Worm (Caenorhabditis elegans): ENCODE results near the gene cept-1.
A peak's percentile ranks its signal among the peaks of the same experiment; 100 is the strongest.

cept-1 gene

ce11 chrX:12738454-12738853, 23.4 kb upstream of the cept-1 start, which contains the start of gene pgp-13:
pgp-13 (plus strand) TSS chrX:12738754.
- no peak for TF ChIP-seq jun-1 (tag; optimal IDR thresholded peaks at IDR 0.05)
- TF ChIP-seq nhr-77 (tag; optimal IDR thresholded peaks at IDR 0.05) = no peak
- TF ChIP-seq R02D3.7 (tag; optimal IDR thresholded peaks at IDR 0.05) = no peak
- no peak for TF ChIP-seq lsy-12 (tag; optimal IDR thresholded peaks at IDR 0.05)
- no peak for TF ChIP-seq aly-2 (tag; optimal IDR thresholded peaks at IDR 0.05)
- TF ChIP-seq elt-1 (tag; optimal IDR thresholded peaks at IDR 0.05) = no peak
- no peak for TF ChIP-seq nhr-67 (tag; optimal IDR thresholded peaks at IDR 0.05)
- no peak for TF ChIP-seq ceh-82 (tag; optimal IDR thresholded peaks at IDR 0.05)
- no peak for TF ChIP-seq pqm-1 (tag; optimal IDR thresholded peaks at IDR 0.05)
- TF ChIP-seq nhr-25 (tag; optimal IDR thresholded peaks at IDR 0.05) = no peak
- TF ChIP-seq nhr-76 (tag; optimal IDR thresholded peaks at IDR 0.05) = no peak
- no peak for TF ChIP-seq snpc-4 (tag; optimal IDR thresholded peaks at IDR 0.05)
- TF ChIP-seq zag-1 (tag; optimal IDR thresholded peaks at IDR 0.05) = no peak

- TF ChIP-seq ceh-82 (tag; optimal IDR thresholded peaks at IDR 0.05) (no peak), pha-4 (tag; optimal IDR thresholded peaks at IDR 0.05) (peak; percentile 62)
Observed at ce11 chrX:12749530-12750240, 12.2 kb upstream of the cept-1 start, which contains the start of gene pgp-14. pgp-14 (minus strand) TSS chrX:12749580.

ce11 chrX:12750805-12751204, 11.1 kb upstream of the cept-1 start:
- peak; percentile 92 for TF ChIP-seq pha-4 (tag; optimal IDR thresholded peaks at IDR 0.05)
- no peak for TF ChIP-seq unc-39 (tag; optimal IDR thresholded peaks at IDR 0.05)

- TF ChIP-seq eor-1 (tag; optimal IDR thresholded peaks at IDR 0.05) (no peak), nfya-1 (tag; optimal IDR thresholded peaks at IDR 0.05; ENCODE audit: insufficient read depth) (no peak), nhr-77 (tag; optimal IDR thresholded peaks at IDR 0.05) (no peak), mml-1 (tag; optimal IDR thresholded peaks at IDR 0.05) (no peak), fos-1 (tag; optimal IDR thresholded peaks at IDR 0.05) (no peak), nhr-237 (tag; optimal IDR thresholded peaks at IDR 0.05) (no peak), hmg-11 (tag; optimal IDR thresholded peaks at IDR 0.05) (no peak), elt-2 (tag; optimal IDR thresholded peaks at IDR 0.05) (no peak), nhr-12 (tag; optimal IDR thresholded peaks at IDR 0.05) (no peak), ceh-9 (tag; optimal IDR thresholded peaks at IDR 0.05) (no peak), fkh-2 (tag; optimal IDR thresholded peaks at IDR 0.05) (no peak), nhr-43 (tag; optimal IDR thresholded peaks at IDR 0.05; ENCODE audit: poor library complexity, severe bottlenecking) (no peak), nhr-76 (tag; optimal IDR thresholded peaks at IDR 0.05) (no peak)
Observed at ce11 chrX:12754043-12754442, 7.8 kb upstream of the cept-1 start.

DNA sequence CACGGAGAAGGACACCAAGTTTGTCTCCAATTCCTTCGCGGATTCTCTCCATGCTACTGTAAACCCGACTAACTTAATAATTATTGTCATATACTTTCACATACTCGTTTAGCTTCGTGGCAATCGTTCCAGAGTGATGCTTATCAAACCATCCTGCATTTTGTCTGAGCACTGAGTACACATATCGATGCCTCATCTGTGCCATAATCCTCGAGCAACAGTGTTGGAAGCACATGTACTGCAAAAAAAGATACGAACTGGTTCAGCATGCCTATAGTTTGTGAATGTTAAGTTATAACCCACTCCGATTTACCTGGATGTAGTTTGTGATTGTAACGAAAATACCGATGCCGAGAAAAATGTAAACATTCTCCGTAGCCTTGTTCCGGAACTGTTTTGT, 6.9 kb upstream of the cept-1 start:
- no peak for TF ChIP-seq daf-12 (tag; optimal IDR thresholded peaks at IDR 0.05)
- TF ChIP-seq jun-1 (tag; optimal IDR thresholded peaks at IDR 0.05) = no peak
- TF ChIP-seq nhr-77 (tag; optimal IDR thresholded peaks at IDR 0.05) = no peak
- no peak for TF ChIP-seq nhr-25 (tag; optimal IDR thresholded peaks at IDR 0.05)
- TF ChIP-seq ama-1 (optimal IDR thresholded peaks at IDR 0.05) = no peak
- no peak for TF ChIP-seq pha-4 (tag; optimal IDR thresholded peaks at IDR 0.05)
- TF ChIP-seq nhr-43 (tag; optimal IDR thresholded peaks at IDR 0.05; ENCODE audit: poor library complexity, severe bottlenecking) = no peak
- no peak for TF ChIP-seq nhr-28 (tag; optimal IDR thresholded peaks at IDR 0.05)
- TF ChIP-seq lin-15B (tag; optimal IDR thresholded peaks at IDR 0.05) = no peak

DNA sequence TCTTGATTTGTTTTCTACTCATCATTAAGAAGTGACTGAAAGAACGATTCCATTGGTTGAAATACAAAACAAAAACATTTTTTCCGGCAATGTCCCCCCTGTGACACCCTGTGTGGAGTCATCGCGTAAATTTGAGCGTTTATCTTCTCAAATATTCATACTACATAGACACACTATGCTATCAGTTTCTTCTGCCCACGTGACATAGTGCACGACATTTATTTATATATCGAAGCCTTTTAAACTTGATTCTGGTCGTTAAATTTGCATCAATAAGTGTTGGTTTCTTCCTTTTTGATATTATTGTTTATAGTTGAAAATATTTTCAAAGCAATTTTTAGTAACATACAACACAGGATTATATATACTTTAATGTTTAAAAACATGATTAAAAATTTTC, 2.9 kb upstream of the cept-1 start:
- TF ChIP-seq nhr-25 (tag; optimal IDR thresholded peaks at IDR 0.05) (no peak), R02D3.7 (tag; optimal IDR thresholded peaks at IDR 0.05) (no peak), elt-1 (tag; optimal IDR thresholded peaks at IDR 0.05) (no peak), elt-2 (tag; optimal IDR thresholded peaks at IDR 0.05) (peak; percentile 52), nhr-23 (tag; optimal IDR thresholded peaks at IDR 0.05) (no peak), snpc-4 (tag; optimal IDR thresholded peaks at IDR 0.05) (no peak), egl-27 (tag; optimal IDR thresholded peaks at IDR 0.05) (no peak), fkh-2 (tag; optimal IDR thresholded peaks at IDR 0.05) (no peak), tbx-2 (tag; optimal IDR thresholded peaks at IDR 0.05) (no peak), mml-1 (tag; optimal IDR thresholded peaks at IDR 0.05) (no peak), ztf-11 (tag; optimal IDR thresholded peaks at IDR 0.05) (no peak), zag-1 (tag; optimal IDR thresholded peaks at IDR 0.05) (no peak), pqm-1 (tag; optimal IDR thresholded peaks at IDR 0.05) (peak; percentile 43), aly-2 (tag; optimal IDR thresholded peaks at IDR 0.05) (no peak), eor-1 (tag; optimal IDR thresholded peaks at IDR 0.05) (no peak), unc-62 (GFP tag; optimal IDR thresholded peaks at IDR 0.05) (no peak), nhr-28 (tag; optimal IDR thresholded peaks at IDR 0.05) (no peak), pha-4 (tag; optimal IDR thresholded peaks at IDR 0.05) (peak; percentile 14), elt-3 (tag; optimal IDR thresholded peaks at IDR 0.05) (no peak), lin-39 (tag; optimal IDR thresholded peaks at IDR 0.05) (no peak), sea-2 (GFP tag; optimal IDR thresholded peaks at IDR 0.05) (no peak)
